Fruit fly (Drosophila melanogaster): ENCODE data around the gene baz.

Gene baz

dm6 chrX:17174115-17174514 lies 14.3 kb downstream of the baz start (continued):
- TF ChIP-seq CG18011 (GFP tag; optimal IDR thresholded peaks at IDR 0.05): no peak
- TF ChIP-seq unpg (GFP tag; optimal IDR thresholded peaks at IDR 0.05): no peak
- no peak for TF ChIP-seq sens-2 (GFP tag; IDR thresholded peaks at IDR 0.05)
- no peak for TF ChIP-seq chinmo (GFP tag; IDR thresholded peaks at IDR 0.05; ENCODE audit: partially characterized antibody)
- 0 out of 3 replicates have a peak, but pooled peaks have one; percentile 45 for TF ChIP-seq CG17361 (GFP tag; IDR thresholded peaks at IDR 0.05)
- TF ChIP-seq Usf (GFP tag; optimal IDR thresholded peaks at IDR 0.05): no peak
- TF ChIP-seq D19B (GFP tag; optimal IDR thresholded peaks at IDR 0.05): no peak
- TF ChIP-seq usp (GFP tag; optimal IDR thresholded peaks at IDR 0.05): no peak
- no peak for TF ChIP-seq sug (tag; optimal IDR thresholded peaks at IDR 0.05)
- TF ChIP-seq Nf-YB (GFP tag; optimal IDR thresholded peaks at IDR 0.05): no peak
- TF ChIP-seq pfk (GFP tag; optimal IDR thresholded peaks at IDR 0.05): no peak
- peak; percentile 58 for TF ChIP-seq CG2712 (tag; optimal IDR thresholded peaks at IDR 0.05)
- TF ChIP-seq cad (GFP tag; optimal IDR thresholded peaks at IDR 0.05): no peak
- no peak for TF ChIP-seq CG11085 (GFP tag; IDR thresholded peaks at IDR 0.05)
- no peak for TF ChIP-seq CG18476 (GFP tag; optimal IDR thresholded peaks at IDR 0.05)
- TF ChIP-seq vvl (GFP tag; IDR thresholded peaks at IDR 0.05): peak; percentile 56; the same call in 1 of the 2 replicates
- TF ChIP-seq ro (GFP tag; IDR thresholded peaks at IDR 0.05): no peak
- TF ChIP-seq Lhr (GFP tag; optimal IDR thresholded peaks at IDR 0.05): no peak
- peak; percentile 40 for TF ChIP-seq CG15601 (tag; optimal IDR thresholded peaks at IDR 0.05)
- no peak for TF ChIP-seq jing (GFP tag; optimal IDR thresholded peaks at IDR 0.05)
- TF ChIP-seq Asciz (GFP tag; optimal IDR thresholded peaks at IDR 0.05): peak; percentile 20

dm6 chrX:17175558-17176189 lies 15.9 kb downstream of the baz start:
- TF ChIP-seq amos (GFP tag; IDR thresholded peaks at IDR 0.05; ENCODE audit: partially characterized antibody) (peak; percentile 64; the same call in 1 of the 2 replicates), Fer2 (tag; optimal IDR thresholded peaks at IDR 0.05) (no peak), sens (GFP tag) (peak; percentile 78), CG9876 (GFP tag; optimal IDR thresholded peaks at IDR 0.05) (peak; percentile 19), slbo (GFP tag; IDR thresholded peaks at IDR 0.05) (peak; percentile 62; the same call in 1 of the 2 replicates), corto (GFP tag; optimal IDR thresholded peaks at IDR 0.05) (no peak), ssp (GFP tag; IDR thresholded peaks at IDR 0.05) (peak; percentile 17; the same call in 1 of the 2 replicates), Ravus (GFP tag; IDR thresholded peaks at IDR 0.05) (no peak), CG15601 (tag; optimal IDR thresholded peaks at IDR 0.05) (peak; percentile 27), CG8290 (GFP tag; optimal IDR thresholded peaks at IDR 0.05) (peak; percentile 61), CG8290 (tag; optimal IDR thresholded peaks at IDR 0.05) (peak; percentile 38 to 74), CG4360 (GFP tag; IDR thresholded peaks at IDR 0.05) (0 out of 2 replicates have a peak, but pooled peaks have one; percentile 13), Dfd (GFP tag; optimal IDR thresholded peaks at IDR 0.05) (no peak), pum (GFP tag; optimal IDR thresholded peaks at IDR 0.05) (peak; percentile 6), gfzf (GFP tag; optimal IDR thresholded peaks at IDR 0.05) (peak; percentile 8), Hsf (GFP tag; optimal IDR thresholded peaks at IDR 0.05) (peak; percentile 56), stc (GFP tag; IDR thresholded peaks at IDR 0.05) (no peak), grau (tag; optimal IDR thresholded peaks at IDR 0.05) (peak; percentile 37), Ets65A (GFP tag) (peak; percentile 90), Dip3 (GFP tag; optimal IDR thresholded peaks at IDR 0.05) (peak; percentile 17), ham (GFP tag; IDR thresholded peaks at IDR 0.05) (no peak), CG32772 (GFP tag; IDR thresholded peaks at IDR 0.05) (peak; percentile 30; the same call in 1 of the 2 replicates), CG7987 (GFP tag; optimal IDR thresholded peaks at IDR 0.05) (peak; percentile 41), CG10366 (GFP tag; IDR thresholded peaks at IDR 0.05) (peak; percentile 40; the same call in 1 of the 2 replicates), HmgD (GFP tag; optimal IDR thresholded peaks at IDR 0.05) (peak; percentile 8), crc (GFP tag; optimal IDR thresholded peaks at IDR 0.05) (no peak), Bdp1 (GFP tag; optimal IDR thresholded peaks at IDR 0.05) (peak; percentile 9), pan (optimal IDR thresholded peaks at IDR 0.05) (no peak), pan (GFP tag; optimal IDR thresholded peaks at IDR 0.05 in 1 of 2, IDR thresholded peaks at IDR 0.05 in 1 of 2) (peak in 1 of 2 experiments; percentile 32), row (GFP tag; IDR thresholded peaks at IDR 0.05) (0 out of 3 replicates have a peak, but pooled peaks have one; percentile 13), CG17359 (tag; optimal IDR thresholded peaks at IDR 0.05) (peak; percentile 32)

Measured in whole organism, embryonic.